Worm (Caenorhabditis elegans): Measurements from ENCODE around the gene sri-36.
"Not testable (repeated sequence)": the region's sequence is repeated elsewhere in the genome, so short reads cannot be mapped to it uniquely, and the experiment has no call there.

sri-36 gene

DNA sequence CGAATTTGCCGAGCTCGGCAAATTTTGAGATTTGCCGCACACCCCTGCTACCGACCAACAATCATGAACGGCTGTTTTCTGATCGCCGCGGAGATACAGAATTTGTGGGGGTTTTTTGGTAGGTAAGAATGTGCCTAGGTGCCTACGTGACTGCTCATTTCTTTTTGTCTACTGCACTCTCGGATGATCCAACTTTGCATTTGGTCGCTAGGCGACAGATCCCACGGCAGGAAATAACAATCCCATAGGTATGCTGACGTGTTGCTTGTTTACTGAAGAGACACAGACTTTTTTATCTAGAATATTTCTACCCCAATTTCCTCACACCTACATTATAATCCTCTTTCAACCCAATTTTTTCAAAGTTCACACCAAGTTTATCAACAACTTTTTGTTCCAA, 50.4 kb downstream of the sri-36 start, which contains the start of gene K02F6.8:
Gene K02F6.8, minus strand, starts transcription at position 101 of the 400 bp plus-strand sequence.
- TF ChIP-seq aly-2, mdl-1, sem-4 (tag; optimal IDR thresholded peaks at IDR 0.05): not testable (repeated sequence)

DNA sequence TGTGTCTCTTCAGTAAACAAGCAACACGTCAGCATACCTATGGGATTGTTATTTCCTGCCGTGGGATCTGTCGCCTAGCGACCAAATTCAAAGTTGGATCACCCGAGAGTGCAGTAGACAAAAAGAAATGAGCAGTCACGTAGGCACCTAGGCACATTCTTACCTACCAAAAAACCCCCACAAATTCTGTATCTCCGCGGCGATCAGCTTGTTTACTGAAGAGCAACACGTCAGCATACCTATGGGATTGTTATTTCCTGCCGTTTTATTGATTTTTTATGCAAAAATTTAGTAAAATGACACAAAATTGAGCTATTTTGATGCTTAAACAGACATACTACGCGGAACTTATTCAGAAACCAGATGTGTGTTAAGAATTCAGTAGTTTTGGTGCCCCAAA, 50.9 kb downstream of the sri-36 start, which contains the start of gene K02F6.5:
Gene K02F6.5, plus strand, starts transcription at position 301 of the 400 bp plus-strand sequence.
- not testable (repeated sequence) for TF ChIP-seq unc-62 (GFP tag; optimal IDR thresholded peaks at IDR 0.05); snpc-4 (tag; optimal IDR thresholded peaks at IDR 0.05); nhr-6 (tag; optimal IDR thresholded peaks at IDR 0.05)

All from whole organism, L2 larva.